Fruit fly (Drosophila melanogaster) whole organism, embryonic: Measurements from ENCODE around the gene cue.
A peak's percentile ranks its signal among the peaks of the same experiment; 100 is the strongest.

ENCODE experiments used
- Atf6 ChIP-seq: fragments of 200-800 bp; sonication (Bioruptor generic); IDR thresholded peaks from 2 replicates; pipeline ENCODE4 v1.3.6; 2022; ENCODE audit warnings: missing biosample characterization, missing genetic modification characterization
- CG10267 ChIP-seq: fragments of 200-800 bp; sonication (Bioruptor generic); optimal IDR thresholded peaks from 2 replicates; lab custom pipeline; 2018; ENCODE audit warnings: missing biosample characterization, mild to moderate bottlenecking, missing genetic modification characterization, moderate library complexity
- CG11456 ChIP-seq: fragments of 200-800 bp; sonication (Bioruptor generic); IDR thresholded peaks from 3 replicates; pipeline ENCODE4 v1.3.6; 2022; ENCODE audit warnings: missing biosample characterization, missing genetic modification characterization
- CG11504 ChIP-seq: fragments of 200-800 bp; sonication (Bioruptor generic); optimal IDR thresholded peaks from 3 replicates; lab custom pipeline; 2019; ENCODE audit warnings: missing biosample characterization, mild to moderate bottlenecking, missing genetic modification characterization, moderate library complexity
- CG11560 ChIP-seq: fragments of 200-800 bp; sonication (Bioruptor generic); IDR thresholded peaks from 3 replicates; pipeline ENCODE4 v1.3.6; 2022; ENCODE audit warnings: missing biosample characterization, missing genetic modification characterization
- CG12659 ChIP-seq: fragments of 200-800 bp; sonication (Bioruptor generic); optimal IDR thresholded peaks from 3 replicates; lab custom pipeline; 2017; ENCODE audit warnings: mild to moderate bottlenecking, missing biosample characterization, missing genetic modification reagents, missing genetic modification characterization
- CG12942 ChIP-seq: fragments of 200-800 bp; sonication (Bioruptor generic); optimal IDR thresholded peaks from 3 replicates; lab custom pipeline; 2016; ENCODE audit warnings: missing biosample characterization, missing genetic modification characterization
- CG15479 ChIP-seq: fragments of 200-800 bp; sonication (Bioruptor generic); optimal IDR thresholded peaks from 3 replicates; lab custom pipeline; 2019; ENCODE audit warnings: missing biosample characterization, mild to moderate bottlenecking, missing genetic modification characterization, moderate library complexity
- CG16815 ChIP-seq: fragments of 200-800 bp; sonication (Bioruptor generic); optimal IDR thresholded peaks from 3 replicates; lab custom pipeline; 2017; ENCODE audit warnings: missing biosample characterization, mild to moderate bottlenecking, missing genetic modification characterization
- CG17829 ChIP-seq: fragments of 200-800 bp; optimal IDR thresholded peaks from 2 replicates; lab custom pipeline; 2019; ENCODE audit warnings: missing biosample characterization, mild to moderate bottlenecking, missing genetic modification characterization, moderate library complexity
- CG2889 ChIP-seq: fragments of 200-800 bp; sonication (Bioruptor generic); IDR thresholded peaks from 3 replicates; pipeline ENCODE4 v1.3.6; 2022; ENCODE audit warnings: missing biosample characterization, missing genetic modification characterization
- CG34422 ChIP-seq: fragments of 200-800 bp; sonication (Bioruptor generic); IDR thresholded peaks from 3 replicates; pipeline ENCODE4 v1.3.6; 2022; ENCODE audit warnings: missing biosample characterization, missing genetic modification characterization
- CG4424 ChIP-seq: fragments of 200-800 bp; sonication (Bioruptor generic); optimal IDR thresholded peaks from 3 replicates; lab custom pipeline; 2016; ENCODE audit warnings: missing biosample characterization, missing genetic modification characterization
- CG4617 ChIP-seq: fragments of 200-800 bp; sonication (Bioruptor generic); optimal IDR thresholded peaks from 3 replicates; lab custom pipeline; 2016; ENCODE audit warnings: missing biosample characterization, missing genetic modification characterization, borderline replicate concordance
- CG6272 ChIP-seq: fragments of 200-800 bp; sonication (Bioruptor generic); IDR thresholded peaks from 2 replicates; pipeline ENCODE4 v1.3.6; 2022; ENCODE audit warnings: missing biosample characterization, missing genetic modification characterization
- CG7271 ChIP-seq: fragments of 200-800 bp; sonication (Bioruptor generic); optimal IDR thresholded peaks from 2 replicates; lab custom pipeline; 2018; ENCODE audit warnings: missing biosample characterization, mild to moderate bottlenecking, missing genetic modification characterization, moderate library complexity
- CG9215 ChIP-seq: fragments of 200-800 bp; sonication (Bioruptor generic); IDR thresholded peaks from 2 replicates; pipeline ENCODE4 v1.3.6; 2022; ENCODE audit warnings: missing biosample characterization, missing genetic modification characterization
- CG9817 ChIP-seq: fragments of 200-800 bp; sonication (Bioruptor generic); optimal IDR thresholded peaks from 2 replicates; lab custom pipeline; 2018; ENCODE audit warnings: missing biosample characterization, mild to moderate bottlenecking, missing genetic modification characterization, moderate library complexity
- CG9876 ChIP-seq: fragments of 200-800 bp; sonication (Bioruptor generic); optimal IDR thresholded peaks from 2 replicates; lab custom pipeline; 2016; ENCODE audit warnings: missing biosample characterization, missing genetic modification characterization
- E2f1 ChIP-seq: fragments of 200-800 bp; sonication (Bioruptor generic); IDR thresholded peaks from 2 replicates; pipeline ENCODE4 v1.3.6; 2022; ENCODE audit warnings: missing biosample characterization, missing genetic modification characterization
- Fer3 ChIP-seq: fragments of 200-800 bp; sonication (Bioruptor generic); optimal IDR thresholded peaks from 2 replicates; lab custom pipeline; 2018; ENCODE audit warnings: missing biosample characterization, mild to moderate bottlenecking, missing genetic modification characterization, moderate library complexity
- HHEX ChIP-seq: fragments of 200-800 bp; sonication (Bioruptor generic); optimal IDR thresholded peaks from 3 replicates; lab custom pipeline; 2017; ENCODE audit warnings: missing biosample characterization, mild to moderate bottlenecking, missing genetic modification characterization, missing genetic modification reagents
- Myb ChIP-seq: fragments of 200-800 bp; sonication (Bioruptor generic); optimal IDR thresholded peaks from 2 replicates; lab custom pipeline; 2016; ENCODE audit warnings: missing biosample characterization, missing genetic modification characterization
- Oli ChIP-seq: fragments of 200-800 bp; sonication (Bioruptor generic); optimal IDR thresholded peaks from 2 replicates; lab custom pipeline; 2018; ENCODE audit warnings: missing biosample characterization, mild to moderate bottlenecking, missing genetic modification characterization, moderate library complexity
- Xrp1 ChIP-seq: fragments of 200-800 bp; sonication (Bioruptor generic); IDR thresholded peaks from 2 replicates; pipeline ENCODE4 v1.3.6; 2022; ENCODE audit warnings: missing biosample characterization, missing genetic modification characterization
- cwo ChIP-seq: fragments of 200-800 bp; sonication (Bioruptor generic); optimal IDR thresholded peaks from 3 replicates; lab custom pipeline; 2017; ENCODE audit warnings: missing biosample characterization, missing genetic modification characterization, mild to moderate bottlenecking, moderate library complexity, missing genetic modification reagents
- dpn ChIP-seq, 2 experiments: fragments of 200-800 bp; sonication (Bioruptor generic); optimal IDR thresholded peaks; 3 replicates each; lab custom pipeline; 2016; ENCODE audit warnings: missing biosample characterization in 2 of 2, missing genetic modification characterization in 2 of 2
- esg ChIP-seq: fragments of 200-800 bp; sonication (Bioruptor generic); conservative IDR thresholded peaks from 2 replicates; pipeline ENCODE4 v1.3.6; 2022; ENCODE audit warnings: missing biosample characterization, missing genetic modification characterization
- gem ChIP-seq: fragments of 200-800 bp; sonication (Bioruptor generic); optimal IDR thresholded peaks from 2 replicates; lab custom pipeline; 2019; ENCODE audit warnings: missing biosample characterization, mild to moderate bottlenecking, missing genetic modification characterization, moderate library complexity
- gfzf ChIP-seq: fragments of 200-800 bp; sonication (Bioruptor generic); optimal IDR thresholded peaks from 2 replicates; lab custom pipeline; 2016; ENCODE audit warnings: missing biosample characterization, mild to moderate bottlenecking, missing genetic modification characterization, moderate library complexity
- ken ChIP-seq: fragments of 200-800 bp; sonication (Bioruptor generic); IDR thresholded peaks from 3 replicates; pipeline ENCODE4 v1.3.6; 2022; ENCODE audit warnings: missing biosample characterization, missing genetic modification characterization
- lmd ChIP-seq: fragments of 200-800 bp; sonication (Bioruptor generic); IDR thresholded peaks from 2 replicates; pipeline ENCODE4 v1.3.6; 2022; ENCODE audit warnings: missing biosample characterization, missing genetic modification characterization
- nau ChIP-seq: fragments of 200-800 bp; sonication (Bioruptor generic); optimal IDR thresholded peaks from 3 replicates; lab custom pipeline; 2017; ENCODE audit warnings: missing biosample characterization, mild to moderate bottlenecking, missing genetic modification characterization, missing genetic modification reagents
- pum ChIP-seq: fragments of 200-800 bp; sonication (Bioruptor generic); optimal IDR thresholded peaks from 2 replicates; lab custom pipeline; 2016; ENCODE audit warnings: missing biosample characterization, missing genetic modification characterization
- slbo ChIP-seq: fragments of 200-800 bp; sonication (Bioruptor generic); IDR thresholded peaks from 2 replicates; pipeline ENCODE4 v1.3.6; 2022; ENCODE audit warnings: missing biosample characterization, missing genetic modification characterization
- slou ChIP-seq: fragments of 200-800 bp; sonication (Bioruptor generic); optimal IDR thresholded peaks from 3 replicates; lab custom pipeline; 2016; ENCODE audit warnings: missing biosample characterization, missing genetic modification characterization
- sob ChIP-seq: fragments of 200-800 bp; sonication (Bioruptor generic); IDR thresholded peaks from 2 replicates; pipeline ENCODE4 v1.3.6; 2022; ENCODE audit warnings: missing biosample characterization, missing genetic modification characterization
- tin ChIP-seq: fragments of 200-800 bp; sonication (Bioruptor generic); optimal IDR thresholded peaks from 3 replicates; lab custom pipeline; 2016; ENCODE audit warnings: missing biosample characterization, missing genetic modification characterization
- trem ChIP-seq: fragments of 200-800 bp; optimal IDR thresholded peaks from 3 replicates; lab custom pipeline; 2019; ENCODE audit warnings: missing biosample characterization, mild to moderate bottlenecking, missing genetic modification characterization, moderate library complexity
- ttk ChIP-seq: fragments of 200-800 bp; sonication (Bioruptor generic); IDR thresholded peaks from 2 replicates; pipeline ENCODE4 v2.1.2; 2022; ENCODE audit warnings: missing biosample characterization, missing genetic modification characterization
- vfl ChIP-seq: fragments of 200-800 bp; sonication (Bioruptor generic); optimal IDR thresholded peaks from 2 replicates; lab custom pipeline; 2016; ENCODE audit warnings: missing biosample characterization, missing genetic modification characterization
- zfh2 ChIP-seq: fragments of 200-800 bp; sonication (Bioruptor generic); optimal IDR thresholded peaks from 2 replicates; lab custom pipeline; 2016; ENCODE audit warnings: missing biosample characterization, missing genetic modification characterization

cue gene

dm6 chr3L:1533699-1534431 lies 16.8 kb upstream of the cue start, which contains the start of gene Iml1 (continued):
- 0 out of 3 replicates have a peak, but pooled peaks have one; percentile 23 for TF ChIP-seq ken (GFP tag; lab: Robert Waterston, UW)
- TF ChIP-seq HHEX (GFP tag; lab: Kevin White, UChicago), result no peak
- no peak for TF ChIP-seq CG7271 (tag; lab: Kevin White, UChicago)
- TF ChIP-seq Fer3, result no peak
- TF ChIP-seq Myb (GFP tag; lab: Kevin White, UChicago), result peak; percentile 52
- TF ChIP-seq Oli, result peak; percentile 11
- TF ChIP-seq CG16815, result no peak
- TF ChIP-seq E2f1 (GFP tag; lab: Robert Waterston, UW), result 0 out of 2 replicates have a peak, but pooled peaks have one; percentile 20
- peak; percentile 44 for TF ChIP-seq CG4617
- peak; percentile 53; the same call in 1 of the 3 replicates for TF ChIP-seq CG34422 (GFP tag; lab: Robert Waterston, UW)
- TF ChIP-seq CG17829, result peak; percentile 58
- peak; percentile 63 for TF ChIP-seq sob (GFP tag; lab: Robert Waterston, UW)
- TF ChIP-seq CG2889 (GFP tag; lab: Robert Waterston, UW), result 0 out of 3 replicates have a peak, but pooled peaks have one; percentile 12
- peak; percentile 30 for TF ChIP-seq CG12659 (GFP tag; lab: Kevin White, UChicago)
- peak; percentile 63 for TF ChIP-seq CG6272 (GFP tag; lab: Robert Waterston, UW)
- TF ChIP-seq CG9876 (GFP tag; lab: Kevin White, UChicago), result no peak
- peak; percentile 45 for TF ChIP-seq CG9215 (GFP tag; lab: Robert Waterston, UW)
- peak; percentile 31 for TF ChIP-seq CG12942 (GFP tag; lab: Kevin White, UChicago)
- peak; percentile 61 for TF ChIP-seq CG15479
- peak; percentile 58 for TF ChIP-seq gfzf
- no peak for TF ChIP-seq gem
- TF ChIP-seq tin, result peak; percentile 28
- peak; percentile 72 for TF ChIP-seq CG11456 (GFP tag; lab: Robert Waterston, UW)
- peak; percentile 77 for TF ChIP-seq slbo (GFP tag; lab: Robert Waterston, UW)
- peak; percentile 21; the same call in 1 of the 3 replicates for TF ChIP-seq CG11560 (tag; lab: Robert Waterston, UW)
- no peak for TF ChIP-seq pum (GFP tag; lab: Kevin White, UChicago)
- 0 out of 2 replicates have a peak, but pooled peaks have one; percentile 23 for TF ChIP-seq ttk (GFP tag; lab: Robert Waterston, UW)
- peak; percentile 61 for TF ChIP-seq CG4424 (GFP tag; lab: Kevin White, UChicago)
- TF ChIP-seq trem (tag; lab: Kevin White, UChicago), result peak; percentile 34
- peak; percentile 28 for TF ChIP-seq slou (GFP tag; lab: Kevin White, UChicago)
- TF ChIP-seq zfh2 (GFP tag; lab: Kevin White, UChicago), result peak; percentile 56
- 0 out of 2 replicates have a peak, but pooled peaks have one; percentile 29 for TF ChIP-seq esg (GFP tag; lab: Robert Waterston, UW)
- TF ChIP-seq CG10267 (tag; lab: Kevin White, UChicago), result peak; percentile 47
- TF ChIP-seq cwo (GFP tag; lab: Kevin White, UChicago), result peak; percentile 12
- peak; percentile 63; the same call in 1 of the 2 replicates for TF ChIP-seq lmd (GFP tag; lab: Robert Waterston, UW)
- TF ChIP-seq Atf6, result peak; percentile 33; the same call in 1 of the 2 replicates
- peak; percentile 8 for TF ChIP-seq CG9817 (tag; lab: Kevin White, UChicago)

dm6 chr3L:1531159-1531558 lies 14.1 kb upstream of the cue start, which contains the start of gene Ir62a:
Gene Ir62a (minus strand): TSS chr3L:1531259.
- no peak for TF ChIP-seq vfl (GFP tag; lab: Kevin White, UChicago)
- no peak for TF ChIP-seq nau (GFP tag; lab: Kevin White, UChicago)
- TF ChIP-seq Xrp1 (GFP tag; lab: Robert Waterston, UW), result no peak
- no peak for TF ChIP-seq CG11504
- TF ChIP-seq dpn (GFP tag; optimal IDR thresholded peaks at IDR 0.05; lab: Kevin White, UChicago), result no peak
- TF ChIP-seq, all 482 proteins: peak for 0
